Fruit fly (Drosophila melanogaster) whole organism, pupa: ENCODE data around the gene CG42263.

Experiments
- CG10348 ChIP-seq: fragments of 200-800 bp; sonication (Bioruptor generic); IDR thresholded peaks from 2 replicates; pipeline ENCODE4 v1.3.6; 2022; ENCODE audit warnings: missing biosample characterization, missing genetic modification characterization
- CG12605 ChIP-seq: fragments of 200-800 bp; sonication (Bioruptor generic); IDR thresholded peaks from 2 replicates; pipeline ENCODE4 v1.3.6; 2022; ENCODE audit warnings: missing biosample characterization, missing genetic modification characterization
- CG13204 ChIP-seq: fragments of 200-800 bp; sonication (Bioruptor generic); optimal IDR thresholded peaks from 2 replicates; lab custom pipeline; 2018; ENCODE audit warnings: missing biosample characterization, mild to moderate bottlenecking, missing genetic modification characterization, moderate library complexity
- CG14655 ChIP-seq: fragments of 200-800 bp; sonication (Bioruptor generic); optimal IDR thresholded peaks from 3 replicates; lab custom pipeline; 2017; ENCODE audit warnings: mild to moderate bottlenecking, missing biosample characterization, missing genetic modification reagents, missing genetic modification characterization
- CG15710 ChIP-seq: fragments of 200-800 bp; sonication (Bioruptor generic); optimal IDR thresholded peaks from 2 replicates; lab custom pipeline; 2018; ENCODE audit warnings: missing biosample characterization, mild to moderate bottlenecking, missing genetic modification characterization, moderate library complexity
- CG17806 ChIP-seq: fragments of 200-800 bp; sonication (Bioruptor generic); optimal IDR thresholded peaks from 2 replicates; lab custom pipeline; 2018; ENCODE audit warnings: missing biosample characterization, mild to moderate bottlenecking, missing genetic modification characterization, moderate library complexity
- CG32121 ChIP-seq: fragments of 200-800 bp; sonication (Bioruptor generic); IDR thresholded peaks from 2 replicates; pipeline ENCODE4 v1.3.6; 2022; ENCODE audit warnings: missing biosample characterization, missing genetic modification characterization
- CG34367 ChIP-seq: fragments of 200-800 bp; sonication (Bioruptor generic); optimal IDR thresholded peaks from 2 replicates; lab custom pipeline; 2018; ENCODE audit warnings: missing biosample characterization, mild to moderate bottlenecking, missing genetic modification characterization
- CG4496 ChIP-seq: fragments of 200-800 bp; sonication (Bioruptor generic); IDR thresholded peaks from 3 replicates; pipeline ENCODE4 v1.3.6; 2022; ENCODE audit warnings: missing biosample characterization, missing genetic modification characterization
- CG8159 ChIP-seq: fragments of 200-800 bp; sonication (Bioruptor generic); optimal IDR thresholded peaks from 3 replicates; lab custom pipeline; 2018; ENCODE audit warnings: missing biosample characterization, mild to moderate bottlenecking, missing genetic modification characterization, moderate library complexity
- CG8301 ChIP-seq: fragments of 200-800 bp; sonication (Bioruptor generic); optimal IDR thresholded peaks from 2 replicates; lab custom pipeline; 2018; ENCODE audit warnings: missing biosample characterization, mild to moderate bottlenecking, missing genetic modification characterization
- CG9948 ChIP-seq: fragments of 200-800 bp; sonication (Bioruptor generic); optimal IDR thresholded peaks from 2 replicates; lab custom pipeline; 2018; ENCODE audit warnings: missing biosample characterization, mild to moderate bottlenecking, missing genetic modification characterization, moderate library complexity
- D1 ChIP-seq: fragments of 200-800 bp; sonication (Bioruptor generic); optimal IDR thresholded peaks from 2 replicates; lab custom pipeline; 2018; ENCODE audit warnings: missing biosample characterization, mild to moderate bottlenecking, missing genetic modification characterization, moderate library complexity
- EcR ChIP-seq: fragments of 200-800 bp; sonication (Bioruptor generic); optimal IDR thresholded peaks from 3 replicates; lab custom pipeline; 2019; ENCODE audit warnings: missing biosample characterization, missing genetic modification characterization, mild to moderate bottlenecking, moderate library complexity, missing genetic modification reagents
- Ets98B ChIP-seq: fragments of 200-800 bp; sonication (Bioruptor generic); IDR thresholded peaks from 2 replicates; pipeline ENCODE4 v1.3.6; 2022; ENCODE audit warnings: missing biosample characterization, missing genetic modification characterization
- Pif1A ChIP-seq: fragments of 200-800 bp; sonication (Bioruptor generic); optimal IDR thresholded peaks from 3 replicates; lab custom pipeline; 2016; ENCODE audit warnings: missing biosample characterization, missing genetic modification characterization
- Pif1B ChIP-seq: fragments of 200-800 bp; sonication (Bioruptor generic); optimal IDR thresholded peaks from 3 replicates; lab custom pipeline; 2016; ENCODE audit warnings: missing biosample characterization, missing genetic modification characterization
- Snoo ChIP-seq: fragments of 200-800 bp; sonication (Bioruptor generic); optimal IDR thresholded peaks from 3 replicates; lab custom pipeline; 2017; ENCODE audit warnings: missing biosample characterization, mild to moderate bottlenecking, missing genetic modification characterization, inconsistent platforms
- fd96Ca ChIP-seq: fragments of 200-800 bp; sonication (Bioruptor generic); IDR thresholded peaks from 3 replicates; pipeline ENCODE4 v1.3.6; 2022; ENCODE audit warnings: missing biosample characterization, missing genetic modification characterization
- gl ChIP-seq: fragments of 200-800 bp; sonication (Bioruptor generic); optimal IDR thresholded peaks from 2 replicates; lab custom pipeline; 2018; ENCODE audit warnings: missing biosample characterization, mild to moderate bottlenecking, missing genetic modification characterization
- rn ChIP-seq: fragments of 200-800 bp; sonication (Bioruptor generic); IDR thresholded peaks from 2 replicates; pipeline ENCODE4 v1.3.6; 2022; ENCODE audit warnings: missing biosample characterization, missing genetic modification characterization

CG42263 gene

dm6 chr3L:19981385-19981784 is 25.8 kb upstream of the CG42263 start, which contains the start of gene CG17732:
Gene CG17732 (plus strand): TSS chr3L:19981685.
- TF ChIP-seq CG34367 (tag; lab: Kevin White, UChicago): no peak
- TF ChIP-seq CG8159 (tag; lab: Kevin White, UChicago): no peak
- TF ChIP-seq CG17806 (tag; lab: Kevin White, UChicago): no peak
- TF ChIP-seq CG4496 (GFP tag; lab: Robert Waterston, UW): no peak

- TF ChIP-seq CG8301: no peak
- TF ChIP-seq CG34367 (tag; lab: Kevin White, UChicago): no peak
- TF ChIP-seq CG17806 (tag; lab: Kevin White, UChicago): no peak
- no peak for TF ChIP-seq rn (GFP tag; lab: Robert Waterston, UW)
- TF ChIP-seq Pif1B (GFP tag; lab: Kevin White, UChicago): no peak
- no peak for TF ChIP-seq CG15710 (tag; lab: Kevin White, UChicago)
Measured at dm6 chr3L:19979592-19979991, 24.0 kb upstream of the CG42263 start, which contains the start of gene CG14182. Gene CG14182 (minus strand): TSS chr3L:19979812.

- TF ChIP-seq CG8159 (tag; lab: Kevin White, UChicago) (no peak), Pif1B (GFP tag; lab: Kevin White, UChicago) (no peak), CG34367 (tag; lab: Kevin White, UChicago) (no peak), Pif1A (GFP tag; lab: Kevin White, UChicago) (no peak), CG14655 (no peak), Ets98B (GFP tag; lab: Robert Waterston, UW) (no peak), rn (GFP tag; lab: Robert Waterston, UW) (no peak), CG15710 (tag; lab: Kevin White, UChicago) (no peak), CG17806 (tag; lab: Kevin White, UChicago) (no peak), CG9948 (tag; lab: Kevin White, UChicago) (no peak), Snoo (tag; lab: Kevin White, UChicago) (no peak), fd96Ca (GFP tag; lab: Robert Waterston, UW) (no peak), CG4496 (GFP tag; lab: Robert Waterston, UW) (no peak), EcR (GFP tag; lab: Kevin White, UChicago) (no peak), CG13204 (GFP tag; lab: Kevin White, UChicago) (no peak), D1 (tag; lab: Kevin White, UChicago) (no peak), CG8301 (no peak), CG10348 (GFP tag; lab: Robert Waterston, UW) (no peak), gl (tag; lab: Kevin White, UChicago) (no peak)
- TF ChIP-seq, all 21 proteins: peak for 0
Measured at dm6 chr3L:19978088-19978487, 22.5 kb upstream of the CG42263 start.

- no peak for TF ChIP-seq CG32121 (GFP tag; lab: Robert Waterston, UW)
- TF ChIP-seq CG14655: peak; percentile 15
- no peak for TF ChIP-seq CG8301
- no peak for TF ChIP-seq gl (tag; lab: Kevin White, UChicago)
- no peak for TF ChIP-seq rn (GFP tag; lab: Robert Waterston, UW)
- no peak for TF ChIP-seq CG17806 (tag; lab: Kevin White, UChicago)
- no peak for TF ChIP-seq Pif1B (GFP tag; lab: Kevin White, UChicago)
- TF ChIP-seq CG34367 (tag; lab: Kevin White, UChicago): no peak
- no peak for TF ChIP-seq CG4496 (GFP tag; lab: Robert Waterston, UW)
Measured at dm6 chr3L:19968725-19969598, 13.4 kb upstream of the CG42263 start.

dm6 chr3L:19961805-19962204 is 6.2 kb upstream of the CG42263 start:
- peak; percentile 41 for TF ChIP-seq CG34367 (tag; lab: Kevin White, UChicago)
- TF ChIP-seq Pif1B (GFP tag; lab: Kevin White, UChicago): peak; percentile 26
- TF ChIP-seq CG14655: peak; percentile 40
- TF ChIP-seq CG8159 (tag; lab: Kevin White, UChicago): peak; percentile 51
- TF ChIP-seq rn (GFP tag; lab: Robert Waterston, UW): no peak
- TF ChIP-seq CG9948 (tag; lab: Kevin White, UChicago): no peak
- no peak for TF ChIP-seq CG10348 (GFP tag; lab: Robert Waterston, UW)
- TF ChIP-seq Ets98B (GFP tag; lab: Robert Waterston, UW): no peak
- no peak for TF ChIP-seq EcR (GFP tag; lab: Kevin White, UChicago)
- no peak for TF ChIP-seq Snoo (tag; lab: Kevin White, UChicago)
- TF ChIP-seq CG15710 (tag; lab: Kevin White, UChicago): peak; percentile 56
- no peak for TF ChIP-seq fd96Ca (GFP tag; lab: Robert Waterston, UW)
- no peak for TF ChIP-seq D1 (tag; lab: Kevin White, UChicago)
- no peak for TF ChIP-seq CG13204 (GFP tag; lab: Kevin White, UChicago)
- TF ChIP-seq CG8301: peak; percentile 39
- TF ChIP-seq Pif1A (GFP tag; lab: Kevin White, UChicago): no peak
- TF ChIP-seq CG4496 (GFP tag; lab: Robert Waterston, UW): 0 out of 3 replicates have a peak, but pooled peaks have one; percentile 20
- TF ChIP-seq CG32121 (GFP tag; lab: Robert Waterston, UW): no peak
- TF ChIP-seq CG12605 (GFP tag; lab: Robert Waterston, UW): peak; percentile 38; the same call in 1 of the 2 replicates
